Worm (Caenorhabditis elegans) whole organism, L1 larva: ENCODE measurements around the gene F35A5.2.

ENCODE experiments used
- F16B12.6 ChIP-seq: fragments of 150-350 bp; optimal IDR thresholded peaks from 2 replicates; lab custom pipeline; 2014; ENCODE audit warnings: missing biosample characterization, missing genetic modification characterization
- Y116A8C.19 ChIP-seq: sonication (generic microtip); optimal IDR thresholded peaks from 2 replicates; lab custom pipeline; 2016; ENCODE audit warnings: missing compliant biosample characterization, missing genetic modification characterization, borderline replicate concordance
- ama-1 ChIP-seq: fragments of 150-350 bp; optimal IDR thresholded peaks from 2 replicates; lab custom pipeline; 2014
- blmp-1 ChIP-seq: fragments of 150-350 bp; optimal IDR thresholded peaks from 2 replicates; lab custom pipeline; 2014; ENCODE audit warnings: missing biosample characterization, missing genetic modification characterization
- ceh-82 ChIP-seq, 3 experiments: fragments of 150-350 bp in 1 of 3; sonication (generic microtip) in 2 of 3; optimal IDR thresholded peaks; 2 replicates each; lab custom pipeline; 2014 to 2017; ENCODE audit warnings: missing biosample characterization in 3 of 3, missing genetic modification characterization in 3 of 3
- ceh-88 ChIP-seq: fragments of 200-800 bp; sonication (Bioruptor generic); IDR thresholded peaks from 2 replicates; pipeline ENCODE4 v1.3.6; 2022; ENCODE audit warnings: missing genetic modification characterization, missing compliant biosample characterization
- ceh-90 ChIP-seq: sonication (generic microtip); optimal IDR thresholded peaks from 2 replicates; lab custom pipeline; 2016; ENCODE audit warnings: missing genetic modification characterization, missing compliant biosample characterization
- dpl-1 ChIP-seq, 3 experiments: fragments of 150-350 bp in 2 of 3; sonication (generic microtip) in 1 of 3; optimal IDR thresholded peaks; 2 replicates each; lab custom pipeline; 2014 to 2017; ENCODE audit warnings: missing biosample characterization in 3 of 3, missing genetic modification characterization in 3 of 3, missing genetic modification reagents in 3 of 3
- efl-1 ChIP-seq, 4 experiments: fragments of 150-350 bp; optimal IDR thresholded peaks in 3 of 4; peaks in 1 of 4; 1 replicate in 1 of 4; 2 replicates in 3 of 4; lab custom pipeline; 2014; ENCODE audit warnings: missing biosample characterization in 2 of 4, missing genetic modification characterization in 2 of 4, missing genetic modification reagents in 2 of 4
- efl-3 ChIP-seq: fragments of 200-800 bp; sonication (Bioruptor generic); optimal IDR thresholded peaks from 2 replicates; lab custom pipeline; 2018; ENCODE audit warnings: mild to moderate bottlenecking, missing genetic modification characterization, missing compliant biosample characterization
- egl-13 ChIP-seq: sonication (generic microtip); optimal IDR thresholded peaks from 2 replicates; lab custom pipeline; 2016; ENCODE audit warnings: missing genotype, missing genetic modification reagents, missing genetic modification characterization, missing compliant biosample characterization
- egl-27 ChIP-seq, 2 experiments: fragments of 150-350 bp in 1 of 2; sonication (generic microtip); optimal IDR thresholded peaks; 3 replicates each; lab custom pipeline; 2017 to 2018; ENCODE audit warnings: missing biosample characterization in 2 of 2, missing genetic modification characterization in 2 of 2, missing genetic modification reagents in 2 of 2
- elt-2 ChIP-seq: sonication (generic microtip); optimal IDR thresholded peaks from 2 replicates; lab custom pipeline; 2016; ENCODE audit warnings: missing genetic modification characterization, mild to moderate bottlenecking, inconsistent platforms, missing compliant biosample characterization, missing genetic modification reagents
- elt-3 ChIP-seq, 6 experiments: fragments of 150-350 bp in 1 of 6; sonication (generic microtip); optimal IDR thresholded peaks; 2 replicates each; lab custom pipeline; 2017 to 2018; ENCODE audit warnings: missing biosample characterization in 6 of 6, missing genetic modification characterization in 6 of 6, inconsistent platforms in 1 of 6
- ets-5 ChIP-seq: fragments of 200-800 bp; sonication (Bioruptor generic); IDR thresholded peaks from 2 replicates; pipeline ENCODE4 v1.3.6; 2022; ENCODE audit warnings: missing genetic modification characterization, missing compliant biosample characterization
- fos-1 ChIP-seq: fragments of 150-350 bp; optimal IDR thresholded peaks from 2 replicates; lab custom pipeline; 2014; ENCODE audit warnings: missing biosample characterization, missing genetic modification characterization
- grh-1 ChIP-seq: fragments of 200-800 bp; sonication (Bioruptor generic); IDR thresholded peaks from 2 replicates; pipeline ENCODE4 v1.3.6; 2022; ENCODE audit warnings: missing genetic modification reagents, missing genetic modification characterization, missing compliant biosample characterization
- irx-1 ChIP-seq: sonication (generic microtip); optimal IDR thresholded peaks from 2 replicates; lab custom pipeline; 2016; ENCODE audit warnings: missing genetic modification characterization, missing compliant biosample characterization
- isw-1 ChIP-seq: fragments of 200-800 bp; sonication (Bioruptor generic); IDR thresholded peaks from 2 replicates; pipeline ENCODE4 v1.3.6; 2022; ENCODE audit warnings: missing genetic modification characterization, missing compliant biosample characterization
- jun-1 ChIP-seq: fragments of 150-350 bp; optimal IDR thresholded peaks from 2 replicates; lab custom pipeline; 2014; ENCODE audit warnings: missing biosample characterization, missing genetic modification reagents, missing genetic modification characterization
- lin-13 ChIP-seq: fragments of 150-350 bp; optimal IDR thresholded peaks from 2 replicates; lab custom pipeline; 2014; ENCODE audit warnings: missing biosample characterization, missing genetic modification reagents, missing genetic modification characterization
- lin-14 ChIP-seq: fragments of 200-800 bp; sonication (Bioruptor generic); optimal IDR thresholded peaks from 2 replicates; lab custom pipeline; 2018; ENCODE audit warnings: mild to moderate bottlenecking, missing genetic modification characterization, moderate library complexity, missing compliant biosample characterization
- mab-9 ChIP-seq: fragments of 200-800 bp; sonication (Bioruptor generic); IDR thresholded peaks from 2 replicates; pipeline ENCODE4 v1.3.6; 2022; ENCODE audit warnings: missing genetic modification reagents, missing genetic modification characterization, missing compliant biosample characterization
- mdl-1 ChIP-seq, 2 experiments: fragments of 150-350 bp; optimal IDR thresholded peaks; 2 replicates each; lab custom pipeline; 2014 to 2017; ENCODE audit warnings: missing biosample characterization in 2 of 2, missing genetic modification characterization in 2 of 2, inconsistent platforms in 1 of 2
- mep-1 ChIP-seq: fragments of 150-350 bp; optimal IDR thresholded peaks from 2 replicates; lab custom pipeline; 2014; ENCODE audit warnings: missing biosample characterization, missing genetic modification characterization
- nhr-19 ChIP-seq: fragments of 200-800 bp; sonication (Bioruptor generic); conservative IDR thresholded peaks from 2 replicates; pipeline ENCODE4 v1.3.6; 2022; ENCODE audit warnings: missing genetic modification characterization, missing compliant biosample characterization
- nhr-20 ChIP-seq: sonication (generic microtip); optimal IDR thresholded peaks from 2 replicates; lab custom pipeline; 2016; ENCODE audit warnings: mild to moderate bottlenecking, missing genetic modification characterization, missing compliant biosample characterization
- nhr-237 ChIP-seq: fragments of 150-350 bp; optimal IDR thresholded peaks from 2 replicates; lab custom pipeline; 2014; ENCODE audit warnings: missing biosample characterization, missing genetic modification characterization
- nhr-71 ChIP-seq: sonication (generic microtip); optimal IDR thresholded peaks from 2 replicates; lab custom pipeline; 2016; ENCODE audit warnings: mild to moderate bottlenecking, missing genetic modification characterization, moderate library complexity, missing compliant biosample characterization
- nhr-76 ChIP-seq: sonication (generic microtip); optimal IDR thresholded peaks from 2 replicates; lab custom pipeline; 2017; ENCODE audit warnings: missing biosample characterization, missing genetic modification characterization
- nhr-77 ChIP-seq: fragments of 150-350 bp; optimal IDR thresholded peaks from 2 replicates; lab custom pipeline; 2014; ENCODE audit warnings: missing biosample characterization, missing genetic modification characterization
- nhr-85 ChIP-seq: sonication (generic microtip); peaks from one replicate; lab custom pipeline; 2016; ENCODE audit warnings: missing genetic modification characterization, inconsistent platforms, missing compliant biosample characterization
- nhr-90 ChIP-seq: sonication (generic microtip); optimal IDR thresholded peaks from 2 replicates; lab custom pipeline; 2016; ENCODE audit warnings: mild to moderate bottlenecking, missing genetic modification characterization, missing compliant biosample characterization; ENCODE audit not compliant: poor library complexity
- pqm-1 ChIP-seq: sonication (generic microtip); optimal IDR thresholded peaks from 3 replicates; lab custom pipeline; 2017; ENCODE audit warnings: missing biosample characterization, missing genetic modification characterization
- skn-1 ChIP-seq: fragments of 150-350 bp; optimal IDR thresholded peaks from 2 replicates; lab custom pipeline; 2014; ENCODE audit warnings: missing biosample characterization, missing genetic modification characterization
- sptf-1 ChIP-seq: fragments of 150-350 bp; optimal IDR thresholded peaks from 2 replicates; lab custom pipeline; 2014; ENCODE audit warnings: missing biosample characterization, missing genetic modification characterization
- sup-37 ChIP-seq: fragments of 200-800 bp; sonication (Bioruptor generic); optimal IDR thresholded peaks from 2 replicates; lab custom pipeline; 2018; ENCODE audit warnings: mild to moderate bottlenecking, missing genetic modification characterization, missing compliant biosample characterization
- tbx-2 ChIP-seq: sonication (generic microtip); optimal IDR thresholded peaks from 2 replicates; lab custom pipeline; 2016; ENCODE audit warnings: missing genetic modification characterization, missing compliant biosample characterization
- unc-86 ChIP-seq: sonication (generic microtip); optimal IDR thresholded peaks from 2 replicates; lab custom pipeline; 2016; ENCODE audit warnings: missing genetic modification characterization, missing compliant biosample characterization
- unc-98 ChIP-seq: fragments of 200-800 bp; sonication (Bioruptor generic); IDR thresholded peaks from 2 replicates; pipeline ENCODE4 v1.3.6; 2022; ENCODE audit warnings: missing genetic modification characterization, missing compliant biosample characterization
- vab-15 ChIP-seq: sonication (generic microtip); optimal IDR thresholded peaks from 2 replicates; lab custom pipeline; 2017; ENCODE audit warnings: missing genotype, mild to moderate bottlenecking, missing genetic modification characterization, missing compliant biosample characterization
- zag-1 ChIP-seq: fragments of 150-350 bp; optimal IDR thresholded peaks from 2 replicates; lab custom pipeline; 2014; ENCODE audit warnings: missing biosample characterization, missing genetic modification characterization
- zip-4 ChIP-seq: fragments of 200-800 bp; sonication (Bioruptor generic); optimal IDR thresholded peaks from 2 replicates; lab custom pipeline; 2018; ENCODE audit warnings: mild to moderate bottlenecking, missing genetic modification characterization, moderate library complexity, missing compliant biosample characterization
- ztf-4 ChIP-seq: fragments of 150-350 bp; optimal IDR thresholded peaks from 2 replicates; lab custom pipeline; 2014; ENCODE audit warnings: missing biosample characterization, missing genetic modification characterization

The F35A5.2 gene

DNA sequence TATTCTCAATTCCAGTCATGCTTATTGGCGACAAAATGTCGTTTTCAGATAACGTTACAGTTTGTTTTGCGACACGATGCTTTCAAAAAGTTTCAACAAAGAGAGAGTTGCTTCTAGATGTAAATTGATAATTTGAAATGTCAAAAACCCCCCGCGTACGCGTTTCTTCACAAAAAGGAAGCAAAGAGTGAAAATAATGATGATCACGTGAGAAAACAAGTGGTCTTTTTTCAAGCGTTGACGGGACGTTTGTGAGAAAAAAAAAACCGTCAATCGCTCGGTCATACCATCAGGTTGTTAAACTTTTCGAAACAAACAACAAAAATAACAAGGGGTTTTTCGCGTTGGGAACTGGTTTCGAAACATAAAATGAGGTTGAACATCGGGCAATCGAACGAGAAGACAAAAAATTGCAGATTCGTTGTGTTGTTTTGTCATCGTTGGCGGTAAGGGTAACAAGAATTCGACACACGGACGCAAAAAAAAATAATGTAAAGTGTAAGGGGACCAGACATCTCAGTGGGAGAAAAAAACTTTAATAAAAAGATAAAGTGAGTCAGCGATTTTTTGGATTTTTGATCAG, 27.2 kb downstream of the F35A5.2 start (continued):
- no peak for TF ChIP-seq ceh-82 (tag; optimal IDR thresholded peaks at IDR 0.05; lab: Kevin White, UChicago)

DNA sequence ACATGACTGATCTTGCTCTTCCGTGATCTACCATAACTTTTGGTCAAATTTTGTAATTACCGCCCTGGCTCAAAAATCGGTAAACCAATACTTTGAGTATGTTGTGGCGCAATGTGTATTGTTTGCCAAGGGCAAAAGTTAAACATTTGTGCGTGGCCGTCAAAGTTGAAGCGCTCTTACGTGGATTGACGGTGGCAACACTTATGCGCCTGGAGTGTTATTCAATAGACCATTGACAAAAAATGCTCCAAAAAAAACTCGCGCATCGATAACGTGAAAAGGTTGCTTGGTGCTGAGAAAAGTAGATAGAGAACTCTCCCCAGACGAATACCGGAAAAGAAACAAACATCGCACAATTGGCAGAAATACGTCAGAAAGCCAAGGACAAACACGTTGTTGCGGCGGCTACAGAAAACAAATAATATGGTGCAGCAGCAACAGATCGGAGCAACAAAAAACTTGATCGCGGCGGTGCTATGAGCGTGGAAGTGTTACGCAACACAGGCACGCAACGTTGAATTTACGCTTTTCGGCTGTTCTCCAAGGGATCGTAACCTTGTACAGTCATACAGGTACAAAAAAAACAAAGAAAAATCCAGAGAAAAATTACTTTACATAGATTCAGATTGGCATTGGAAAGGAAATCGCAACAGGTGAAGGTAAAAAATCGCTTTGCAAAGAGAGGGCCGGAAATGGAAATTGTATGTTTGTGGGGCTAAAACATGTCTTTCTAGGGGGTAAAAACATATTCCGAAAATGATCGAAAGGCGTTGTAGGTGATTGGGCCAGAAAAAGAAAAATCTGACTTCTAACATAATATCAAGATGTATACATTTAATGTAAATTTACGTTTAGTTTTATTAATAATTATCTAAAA, 29.3 kb downstream of the F35A5.2 start:
- TF ChIP-seq nhr-77 (tag; lab: Kevin White, UChicago) (peak; percentile 64), nhr-237 (tag; lab: Kevin White, UChicago) (peak; percentile 8), efl-1 (optimal IDR thresholded peaks at IDR 0.05; lab: Kevin White, UChicago) (no peak), efl-1 (GFP tag; optimal IDR thresholded peaks at IDR 0.05 in 1 of 2; lab: Kevin White, UChicago) (peak in 1 of 2 experiments; percentile 74), lin-14 (GFP tag; lab: Kevin White, UChicago) (peak; percentile 40), dpl-1 (GFP tag; optimal IDR thresholded peaks at IDR 0.05; lab: Kevin White, UChicago) (no peak), mep-1 (tag; lab: Kevin White, UChicago) (no peak), nhr-71 (peak; percentile 14), nhr-20 (tag; lab: Kevin White, UChicago) (peak; percentile 15), nhr-19 (GFP tag; lab: Robert Waterston, UW) (0 out of 2 replicates have a peak, but pooled peaks have one; percentile 5), egl-13 (no peak), irx-1 (peak; percentile 6), mdl-1 (tag; optimal IDR thresholded peaks at IDR 0.05; lab: Kevin White, UChicago) (peak in 1 of 2 experiments; percentile 18), tbx-2 (tag; lab: Kevin White, UChicago) (peak; percentile 80), nhr-90 (tag; lab: Kevin White, UChicago) (peak; percentile 1)

DNA sequence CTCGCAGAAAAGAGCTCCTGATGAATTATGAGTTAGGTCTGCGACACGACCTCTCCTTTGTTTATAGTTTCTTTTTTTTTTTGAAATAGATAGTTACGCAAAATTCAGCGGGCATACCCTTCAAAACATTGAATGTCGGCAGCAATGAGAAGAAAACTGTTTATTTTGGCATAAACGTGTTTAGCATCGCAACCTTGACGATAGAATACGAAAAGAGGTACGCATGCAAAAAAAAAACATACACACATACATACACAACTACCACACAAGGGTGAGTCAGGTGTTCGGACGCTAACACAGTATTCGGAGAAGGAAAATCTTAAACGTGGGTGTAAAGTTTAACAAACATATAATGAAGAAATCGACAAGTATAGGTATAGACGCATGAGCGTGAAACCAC, 30.7 kb downstream of the F35A5.2 start:
- TF ChIP-seq elt-3 (tag; optimal IDR thresholded peaks at IDR 0.05; lab: Kevin White, UChicago) (no peak), nhr-71 (no peak), grh-1 (GFP tag; lab: Robert Waterston, UW) (no peak), nhr-237 (tag; lab: Kevin White, UChicago) (no peak), nhr-85 (tag; lab: Kevin White, UChicago) (peak; percentile 71), nhr-76 (tag; lab: Kevin White, UChicago) (no peak), lin-13 (GFP tag; lab: Kevin White, UChicago) (no peak), fos-1 (no peak), vab-15 (no peak), ama-1 (lab: Kevin White, UChicago) (no peak), sptf-1 (tag; lab: Kevin White, UChicago) (no peak), lin-14 (GFP tag; lab: Kevin White, UChicago) (peak; percentile 54)

DNA sequence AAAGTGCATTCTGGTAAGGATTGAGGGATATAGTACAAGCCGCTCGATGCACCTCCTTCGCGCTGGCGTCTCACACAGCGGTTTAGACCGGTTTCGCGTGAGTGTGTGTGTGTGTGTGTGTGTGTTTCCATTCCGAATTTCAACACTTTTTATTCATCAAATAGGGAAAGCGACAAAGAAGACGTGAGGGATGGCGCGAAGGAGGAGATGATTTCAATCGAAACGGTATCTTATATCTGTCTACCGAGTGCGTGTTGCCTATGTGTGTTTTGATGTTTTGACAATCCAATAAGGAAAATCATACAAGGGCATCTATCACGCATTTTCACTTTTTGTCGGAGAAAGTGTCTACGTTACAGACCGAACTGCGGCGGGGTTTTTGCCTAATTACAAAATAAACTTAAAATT, 32.8 kb downstream of the F35A5.2 start:
- TF ChIP-seq nhr-71: peak; percentile 87
- TF ChIP-seq unc-98: no peak
- TF ChIP-seq sup-37: no peak
- TF ChIP-seq zag-1: no peak
- no peak for TF ChIP-seq elt-2 (tag; lab: Kevin White, UChicago)
- no peak for TF ChIP-seq egl-27 (tag; optimal IDR thresholded peaks at IDR 0.05; lab: Kevin White, UChicago)
- no peak for TF ChIP-seq pqm-1 (tag; lab: Kevin White, UChicago)
- no peak for TF ChIP-seq isw-1 (GFP tag; lab: Robert Waterston, UW)
- TF ChIP-seq ztf-4 (tag; lab: Kevin White, UChicago): peak; percentile 31
- TF ChIP-seq Y116A8C.19: no peak
- no peak for TF ChIP-seq jun-1
- no peak for TF ChIP-seq vab-15
- TF ChIP-seq nhr-85 (tag; lab: Kevin White, UChicago): peak; percentile 98
- no peak for TF ChIP-seq nhr-77 (tag; lab: Kevin White, UChicago)
- TF ChIP-seq ets-5 (GFP tag; lab: Robert Waterston, UW): no peak
- TF ChIP-seq ceh-82 (tag; optimal IDR thresholded peaks at IDR 0.05; lab: Kevin White, UChicago): no peak
- TF ChIP-seq skn-1 (tag; lab: Kevin White, UChicago): no peak
- peak; percentile 95 for TF ChIP-seq blmp-1 (tag; lab: Kevin White, UChicago)
- no peak for TF ChIP-seq F16B12.6 (tag; lab: Kevin White, UChicago)
- TF ChIP-seq zip-4 (GFP tag; lab: Kevin White, UChicago): no peak
- no peak for TF ChIP-seq efl-3 (GFP tag; lab: Kevin White, UChicago)
- TF ChIP-seq nhr-76 (tag; lab: Kevin White, UChicago): no peak
- no peak for TF ChIP-seq unc-86
- TF ChIP-seq ceh-90: no peak
- no peak for TF ChIP-seq egl-13
- TF ChIP-seq mab-9 (GFP tag; lab: Robert Waterston, UW): no peak
- TF ChIP-seq ceh-88 (GFP tag; lab: Robert Waterston, UW): no peak
